ENCODE assay signal across 2 fruit fly cellular contexts in the genomic region with DNA sequence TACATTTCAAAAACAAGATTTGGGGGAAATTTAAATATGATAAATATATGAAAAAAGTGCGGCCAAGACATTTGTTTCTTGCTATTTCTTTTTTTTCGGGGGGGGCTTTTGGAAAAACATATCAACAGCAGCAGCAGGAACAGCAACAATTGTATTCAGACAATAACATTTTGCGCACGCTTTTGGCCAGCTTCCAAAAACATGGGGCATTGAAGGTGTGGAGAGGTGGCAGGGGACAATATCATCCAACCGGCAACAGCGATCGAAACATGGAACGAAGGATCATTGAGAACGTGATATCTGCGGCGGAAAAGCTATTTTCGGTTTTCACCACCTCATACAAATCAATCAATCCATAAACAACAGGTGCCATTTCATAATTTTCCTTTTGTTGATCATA.
A peak's percentile ranks its signal among the peaks of the same experiment; 100 is the strongest.
TF ChIP-seq lines count a peak whose summit lies in the region.

No protein-coding gene starts in this region.

- TF ChIP-seq CTCF in whole organism, embryonic (GFP tag; optimal IDR thresholded peaks at IDR 0.05; lab: Kevin White, UChicago) = no peak

TF ChIP-seq in whole organism, embryonic, 481 proteins besides CTCF, POLR2A, EP300 and RAD21:
- TF ChIP-seq MTF-1 (GFP tag; optimal IDR thresholded peaks at IDR 0.05; lab: Kevin White, UChicago; ENCODE audit: borderline replicate concordance) (peak; percentile 39), unc-4 (GFP tag; IDR thresholded peaks at IDR 0.05; lab: Robert Waterston, UW; ENCODE audit: partially characterized antibody) (no peak), CG12769 (tag; optimal IDR thresholded peaks at IDR 0.05; lab: Kevin White, UChicago) (peak; percentile 59), CG1024 (GFP tag; IDR thresholded peaks at IDR 0.05; lab: Robert Waterston, UW) (no peak), CG10431 (GFP tag; optimal IDR thresholded peaks at IDR 0.05; lab: Kevin White, UChicago) (no peak), CG6791 (GFP tag; IDR thresholded peaks at IDR 0.05; lab: Robert Waterston, UW; ENCODE audit: partially characterized antibody) (0 out of 3 replicates have a peak, but pooled peaks have one; percentile 22), cwo (GFP tag; optimal IDR thresholded peaks at IDR 0.05; lab: Kevin White, UChicago) (peak; percentile 68), usp (GFP tag; optimal IDR thresholded peaks at IDR 0.05; lab: Kevin White, UChicago) (no peak), CG10543 (GFP tag; optimal IDR thresholded peaks at IDR 0.05; lab: Kevin White, UChicago) (peak; percentile 24), NfI (GFP tag; optimal IDR thresholded peaks at IDR 0.05; lab: Kevin White, UChicago) (peak; percentile 22)
TF ChIP-seq in whole organism, embryonic: peak in this region for 6.

TF ChIP-seq in whole organism, wandering third instar larva, 38 proteins besides CTCF, POLR2A, EP300 and RAD21:
- TF ChIP-seq Hnf4 (GFP tag; optimal IDR thresholded peaks at IDR 0.05; lab: Kevin White, UChicago) = no peak
- no peak for TF ChIP-seq Abd-B (GFP tag; optimal IDR thresholded peaks at IDR 0.05; lab: Kevin White, UChicago)
- TF ChIP-seq tai (GFP tag; optimal IDR thresholded peaks at IDR 0.05; lab: Kevin White, UChicago) = no peak
- TF ChIP-seq rgr (GFP tag; optimal IDR thresholded peaks at IDR 0.05; lab: Kevin White, UChicago) = peak; percentile 33
- no peak for TF ChIP-seq foxo (GFP tag; optimal IDR thresholded peaks at IDR 0.05; lab: Kevin White, UChicago)
- TF ChIP-seq sage (GFP tag; optimal IDR thresholded peaks at IDR 0.05; lab: Kevin White, UChicago) = no peak
- TF ChIP-seq br (GFP tag; optimal IDR thresholded peaks at IDR 0.05; lab: Kevin White, UChicago) = no peak
- TF ChIP-seq h (GFP tag; optimal IDR thresholded peaks at IDR 0.05; lab: Kevin White, UChicago) = peak; percentile 33
- no peak for TF ChIP-seq GATAd (GFP tag; optimal IDR thresholded peaks at IDR 0.05; lab: Kevin White, UChicago)
- no peak for TF ChIP-seq fru (GFP tag; optimal IDR thresholded peaks at IDR 0.05; lab: Kevin White, UChicago)
- no peak for TF ChIP-seq ey (GFP tag; optimal IDR thresholded peaks at IDR 0.05; lab: Kevin White, UChicago)
TF ChIP-seq in whole organism, wandering third instar larva: peak in this region for 2.

Comparison
In these comparisons a context has a peak if more than half of its experiments do, and no peak if none do; other contexts are left out.
1. Of the 10 proteins assayed by ChIP-seq in both whole organism, embryonic and whole organism, wandering third instar larva: peak only in whole organism, embryonic: none; only in whole organism, wandering third instar larva: h; in both: none; in neither: 9.